Fruit fly (Drosophila melanogaster) whole organism, wandering third instar larva: ENCODE data around the gene CG7906.

Experiments used
- CrebA ChIP-seq: fragments of 200-800 bp; sonication (Bioruptor generic); optimal IDR thresholded peaks from 2 replicates; lab custom pipeline; 2016; ENCODE audit warnings: missing biosample characterization, mild to moderate bottlenecking, missing genetic modification characterization, borderline replicate concordance
- Dif ChIP-seq: fragments of 200-275, 200-300 bp; sonication (Bioruptor generic); optimal IDR thresholded peaks from 2 replicates; lab custom pipeline; 2018; ENCODE audit warnings: missing biosample characterization, missing genetic modification characterization; ENCODE audit not compliant: partially characterized antibody
- GATAd ChIP-seq: sonication (Bioruptor generic); optimal IDR thresholded peaks from 2 replicates; lab custom pipeline; 2016; ENCODE audit warnings: missing biosample characterization, missing genetic modification characterization
- HLH106 ChIP-seq: fragments of 200-800 bp; optimal IDR thresholded peaks from 3 replicates; lab custom pipeline; 2019; ENCODE audit warnings: missing biosample characterization, mild to moderate bottlenecking, missing genetic modification characterization, moderate library complexity
- Hnf4 ChIP-seq: fragments of 200-800 bp; sonication (Bioruptor generic); optimal IDR thresholded peaks from 2 replicates; lab custom pipeline; 2016; ENCODE audit warnings: missing biosample characterization, mild to moderate bottlenecking, missing genetic modification characterization
- Hr78 ChIP-seq: fragments of >200 bp; optimal IDR thresholded peaks from 2 replicates; lab custom pipeline; 2017; ENCODE audit warnings: missing biosample characterization, missing genetic modification characterization
- Myc ChIP-seq: fragments of >200 bp; optimal IDR thresholded peaks from 2 replicates; lab custom pipeline; 2017
- N ChIP-seq: fragments of >200 bp; optimal IDR thresholded peaks from 2 replicates; lab custom pipeline; 2018; ENCODE audit warnings: missing biosample characterization, missing external identifiers, missing genetic modification characterization
- OdsH ChIP-seq: fragments of 200-800 bp; sonication (Bioruptor generic); optimal IDR thresholded peaks from 2 replicates; lab custom pipeline; 2016; ENCODE audit warnings: missing biosample characterization, mild to moderate bottlenecking, missing genetic modification characterization
- Rel ChIP-seq, 2 experiments: fragments of 200-800 bp; sonication (Bioruptor generic) in 1 of 2; optimal IDR thresholded peaks; 2 replicates in 1 of 2; 3 replicates in 1 of 2; lab custom pipeline; 2016 to 2019; ENCODE audit warnings: mild to moderate bottlenecking in 2 of 2, missing biosample characterization in 2 of 2, missing genetic modification characterization in 2 of 2, moderate library complexity in 1 of 2
- Vsx2 ChIP-seq: fragments of 200-300, 225-300 bp; sonication (Bioruptor generic); optimal IDR thresholded peaks from 2 replicates; lab custom pipeline; 2018; ENCODE audit warnings: missing biosample characterization, missing genetic modification characterization; ENCODE audit not compliant: partially characterized antibody
- br ChIP-seq: fragments of 200-800 bp; sonication (Bioruptor generic); optimal IDR thresholded peaks from 2 replicates; lab custom pipeline; 2016; ENCODE audit warnings: missing biosample characterization, missing genetic modification characterization
- brk ChIP-seq: fragments of 200-800 bp; sonication (Bioruptor generic); optimal IDR thresholded peaks from 2 replicates; lab custom pipeline; 2016; ENCODE audit warnings: missing biosample characterization, mild to moderate bottlenecking, missing genetic modification characterization
- dl ChIP-seq, 2 experiments: fragments of 175-275, 200-275 bp in 1 of 2; fragments of 200-275 bp in 1 of 2; sonication (Bioruptor generic); optimal IDR thresholded peaks; lab custom pipeline; 2018; ENCODE audit warnings: mild to moderate bottlenecking in 2 of 2, missing biosample characterization in 2 of 2, missing genetic modification characterization in 2 of 2, moderate library complexity in 2 of 2; ENCODE audit not compliant: partially characterized antibody in 2 of 2, insufficient read depth in 1 of 2
- dmrt93B ChIP-seq: fragments of 200-800 bp; sonication (Bioruptor generic); optimal IDR thresholded peaks from 2 replicates; lab custom pipeline; 2018; ENCODE audit warnings: missing biosample characterization, mild to moderate bottlenecking, missing genetic modification characterization
- dsf ChIP-seq: sonication (Bioruptor generic); optimal IDR thresholded peaks from 2 replicates; lab custom pipeline; 2016; ENCODE audit warnings: missing biosample characterization, missing genetic modification characterization, borderline replicate concordance
- ey ChIP-seq: fragments of 200-800 bp; sonication (Bioruptor generic); optimal IDR thresholded peaks from 2 replicates; lab custom pipeline; 2016; ENCODE audit warnings: missing biosample characterization, missing genetic modification characterization
- foxo ChIP-seq, 2 experiments: fragments of 200-800 bp; sonication (Bioruptor generic); optimal IDR thresholded peaks; 2 replicates in 1 of 2; 3 replicates in 1 of 2; lab custom pipeline; 2016 to 2017; ENCODE audit warnings: missing biosample characterization in 2 of 2, missing genetic modification characterization in 2 of 2
- fru ChIP-seq: fragments of 200-800 bp; sonication (Bioruptor generic); optimal IDR thresholded peaks from 3 replicates; lab custom pipeline; 2016; ENCODE audit warnings: missing biosample characterization, mild to moderate bottlenecking, missing genetic modification characterization
- h ChIP-seq: fragments of 200-800 bp; sonication (Bioruptor generic); optimal IDR thresholded peaks from 3 replicates; lab custom pipeline; 2016; ENCODE audit warnings: missing biosample characterization, mild to moderate bottlenecking, missing genetic modification characterization
- pan ChIP-seq: fragments of >200 bp; optimal IDR thresholded peaks from 2 replicates; lab custom pipeline; 2017
- psq ChIP-seq: fragments of 200-800 bp; sonication (Bioruptor generic); optimal IDR thresholded peaks from 3 replicates; lab custom pipeline; 2017; ENCODE audit warnings: missing biosample characterization, mild to moderate bottlenecking, missing genetic modification characterization, moderate library complexity
- sage ChIP-seq: fragments of 200-800 bp; sonication (Bioruptor generic); optimal IDR thresholded peaks from 2 replicates; lab custom pipeline; 2016; ENCODE audit warnings: missing biosample characterization, mild to moderate bottlenecking, missing genetic modification characterization
- sv ChIP-seq: fragments of 200-800 bp; sonication (Bioruptor generic); optimal IDR thresholded peaks from 3 replicates; lab custom pipeline; 2016; ENCODE audit warnings: missing biosample characterization, missing genetic modification characterization
- tai ChIP-seq: sonication (Bioruptor generic); optimal IDR thresholded peaks from 2 replicates; lab custom pipeline; 2016; ENCODE audit warnings: missing biosample characterization, missing genetic modification characterization
- woc ChIP-seq: sonication (Bioruptor generic); optimal IDR thresholded peaks from 2 replicates; lab custom pipeline; 2016; ENCODE audit warnings: missing biosample characterization, mild to moderate bottlenecking, missing genetic modification characterization

The CG7906 gene

DNA sequence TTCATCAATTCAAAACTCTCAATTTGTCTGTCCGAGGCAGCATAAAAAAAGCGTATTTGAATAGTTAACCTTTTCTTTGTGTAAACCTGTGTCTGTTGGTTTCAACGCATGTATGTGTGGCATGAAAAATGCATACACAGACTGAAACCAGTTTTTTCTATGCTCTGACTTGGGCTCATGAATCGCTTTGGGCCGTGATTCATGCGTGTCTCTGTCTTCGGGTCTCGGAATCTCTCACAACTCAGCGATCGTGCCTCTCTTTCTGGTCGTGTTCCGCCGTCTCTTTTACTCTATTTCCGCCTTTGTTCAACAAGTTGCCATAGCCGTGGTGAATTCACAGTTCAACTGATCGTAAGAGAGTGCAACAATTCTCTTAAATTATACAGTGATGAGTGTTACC, 35.5 kb upstream of the CG7906 start (continued):
- TF ChIP-seq N (GFP tag; lab: Kevin White, UChicago): no peak
- TF ChIP-seq woc (GFP tag; lab: Kevin White, UChicago): no peak

- TF ChIP-seq GATAd (GFP tag; lab: Kevin White, UChicago) (no peak), foxo (GFP tag; optimal IDR thresholded peaks at IDR 0.05; lab: Kevin White, UChicago) (no peak), Hr78 (GFP tag; lab: Kevin White, UChicago) (no peak), sv (GFP tag; lab: Kevin White, UChicago) (no peak), fru (GFP tag; lab: Kevin White, UChicago) (peak; percentile 11), HLH106 (tag; lab: Kevin White, UChicago) (no peak), Dif (GFP tag; lab: Kevin White, UChicago) (no peak), h (no peak), br (GFP tag; lab: Kevin White, UChicago) (peak; percentile 2), CrebA (GFP tag; lab: Kevin White, UChicago) (peak; percentile 11), brk (GFP tag; lab: Kevin White, UChicago) (no peak), Vsx2 (GFP tag; lab: Kevin White, UChicago) (peak; percentile 32), Hnf4 (GFP tag; lab: Kevin White, UChicago) (no peak), psq (GFP tag; lab: Kevin White, UChicago) (peak; percentile 9), sage (GFP tag; lab: Kevin White, UChicago) (no peak)
- TF ChIP-seq, all 38 proteins: peak for 5
These were observed 34.1 kb upstream of the CG7906 start for dm6 chr3L:14202318-14202717.

dm6 chr3L:14203023-14203422, 33.4 kb upstream of the CG7906 start, which contains the start of gene saturn:
saturn (plus strand) TSS chr3L:14203323.
- TF ChIP-seq sv (GFP tag; lab: Kevin White, UChicago) (no peak), fru (GFP tag; lab: Kevin White, UChicago) (no peak), ey (GFP tag; lab: Kevin White, UChicago) (no peak)

DNA sequence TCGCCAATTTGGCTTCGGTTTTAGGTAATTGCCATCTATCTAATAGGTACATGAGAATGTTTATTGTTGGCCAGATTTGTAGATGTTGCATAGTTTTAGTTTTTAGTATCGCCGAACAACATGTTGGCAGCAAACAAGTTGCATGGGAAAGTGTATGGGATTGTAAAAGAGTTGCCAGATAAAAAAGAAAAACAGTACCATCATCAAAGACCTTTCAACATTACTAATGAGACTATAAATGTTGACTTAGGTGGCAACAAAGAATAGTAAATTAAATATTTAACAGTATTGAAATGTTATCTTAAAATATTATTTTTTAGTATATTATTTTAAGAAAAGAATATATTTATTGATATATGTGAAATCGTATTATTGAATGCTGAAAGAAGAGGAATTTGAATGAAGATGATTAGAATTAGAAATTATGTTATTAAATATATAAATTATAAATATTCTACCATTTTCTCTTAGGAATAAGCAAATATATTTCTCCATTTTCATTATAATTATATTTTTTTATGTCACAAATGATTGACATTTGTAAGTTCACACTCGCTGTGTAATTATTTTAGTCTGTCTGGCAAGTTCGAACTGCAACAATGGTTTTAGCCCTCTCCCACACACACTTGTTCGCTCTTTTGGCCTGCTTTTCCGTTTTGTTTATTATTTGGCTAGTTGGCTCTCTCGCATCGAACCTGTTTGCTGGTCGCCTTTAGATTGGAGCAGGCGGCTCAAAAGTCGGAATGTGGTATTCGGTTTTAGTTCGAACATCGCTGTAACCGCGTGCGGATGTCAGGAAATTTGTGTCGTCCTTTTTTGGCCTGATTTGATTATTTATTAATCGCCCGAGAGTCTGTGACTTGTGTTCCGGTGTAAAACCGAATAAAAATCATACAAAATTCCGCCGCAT, 31.5 kb upstream of the CG7906 start:
- TF ChIP-seq Myc (lab: Kevin White, UChicago) (no peak), psq (GFP tag; lab: Kevin White, UChicago) (peak; percentile 19), pan (lab: Kevin White, UChicago) (no peak), GATAd (GFP tag; lab: Kevin White, UChicago) (no peak), fru (GFP tag; lab: Kevin White, UChicago) (peak; percentile 0), Dif (GFP tag; lab: Kevin White, UChicago) (peak; percentile 32), dl (GFP tag; optimal IDR thresholded peaks at IDR 0.05; lab: Kevin White, UChicago; ENCODE audit: insufficient read depth in 1 of 2, partially characterized antibody in 2 of 2) (peak in 1 of 2 experiments; percentile 27)

DNA sequence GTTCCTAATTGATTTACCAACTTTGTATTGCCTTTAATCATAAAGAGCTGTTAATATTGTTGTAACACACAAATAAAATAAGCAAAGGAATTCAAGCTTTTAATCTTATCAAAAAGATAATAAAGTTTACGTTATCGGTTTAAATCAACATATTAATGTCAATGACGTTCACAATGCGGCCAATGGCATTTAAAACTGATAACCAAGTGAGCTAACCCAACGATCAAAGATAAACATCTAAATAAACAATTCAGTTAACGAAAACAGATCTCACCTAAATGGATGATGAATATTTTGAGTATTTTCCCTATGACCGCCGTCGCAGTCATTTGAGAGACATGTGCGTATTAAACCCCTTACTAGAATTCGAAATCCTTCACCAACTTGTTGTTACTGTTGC, 29.1 kb upstream of the CG7906 start:
- no peak for TF ChIP-seq tai
- no peak for TF ChIP-seq brk (GFP tag; lab: Kevin White, UChicago)
- no peak for TF ChIP-seq dmrt93B (GFP tag; lab: Kevin White, UChicago)
- no peak for TF ChIP-seq br (GFP tag; lab: Kevin White, UChicago)
- TF ChIP-seq Hnf4 (GFP tag; lab: Kevin White, UChicago): no peak
- TF ChIP-seq dsf: no peak
- no peak for TF ChIP-seq OdsH (GFP tag; lab: Kevin White, UChicago)

DNA sequence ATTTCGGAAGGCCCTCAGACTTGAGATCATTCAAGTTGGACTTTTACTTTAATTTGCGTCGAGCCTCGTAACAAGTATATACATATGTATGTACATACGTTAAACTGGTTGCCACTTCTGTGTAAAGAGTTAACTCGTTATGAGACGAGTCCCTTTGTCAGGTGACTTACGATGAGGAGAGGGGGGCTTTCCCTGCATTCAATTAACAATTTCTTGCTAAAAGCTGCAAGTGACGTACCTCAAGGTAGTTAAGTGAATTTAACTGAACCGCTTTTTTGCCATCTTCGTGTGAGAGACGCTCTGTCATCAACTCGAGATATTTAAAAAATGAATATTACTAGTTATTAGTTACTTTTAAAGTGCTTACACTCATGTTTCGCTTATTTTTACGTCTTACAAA, 27.5 kb upstream of the CG7906 start:
- TF ChIP-seq Rel (GFP tag; optimal IDR thresholded peaks at IDR 0.05; lab: Kevin White, UChicago): no peak
- peak; percentile 52 for TF ChIP-seq Rel (tag; optimal IDR thresholded peaks at IDR 0.05; lab: Kevin White, UChicago)
- no peak for TF ChIP-seq br (GFP tag; lab: Kevin White, UChicago)
